Worm (Caenorhabditis elegans): ENCODE results near the gene ggtb-1.

ggtb-1 gene

DNA sequence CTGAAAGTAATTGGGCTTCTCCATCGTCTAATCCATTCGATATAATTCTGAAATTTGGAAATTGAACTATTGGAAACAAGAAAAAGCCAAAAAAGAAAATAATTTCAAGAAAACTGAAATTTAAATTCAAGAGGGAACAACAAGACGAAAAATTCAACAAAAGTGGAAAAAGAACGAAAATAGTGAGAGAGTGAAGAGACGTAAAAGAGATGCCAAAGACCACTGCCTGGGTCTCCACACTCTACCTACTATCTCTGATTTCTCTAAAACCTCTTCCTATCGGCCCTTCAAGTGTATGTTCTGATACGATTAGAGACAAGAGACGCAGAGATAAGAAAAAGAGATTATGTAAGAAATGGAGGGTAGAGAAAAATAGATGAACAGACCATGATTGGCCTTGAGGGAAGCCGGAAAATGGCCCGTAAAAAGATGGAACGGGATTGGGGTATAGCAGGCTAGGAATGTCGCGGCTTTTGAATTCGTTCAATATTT is 20.2 kb downstream of the ggtb-1 start, which contains the start of gene ogt-1 (continued):
- TF ChIP-seq madf-10 (tag; optimal IDR thresholded peaks at IDR 0.05) (peak; percentile 5), Y95B8A.8 (GFP tag; IDR thresholded peaks at IDR 0.05) (no peak), T07F8.4 (tag; optimal IDR thresholded peaks at IDR 0.05) (no peak), F37B4.10 (GFP tag; IDR thresholded peaks at IDR 0.05) (no peak), repo-1 (tag; optimal IDR thresholded peaks at IDR 0.05) (peak; percentile 4), chd-7 (tag; optimal IDR thresholded peaks at IDR 0.05) (peak; percentile 25), lin-54 (GFP tag; optimal IDR thresholded peaks at IDR 0.05) (peak; percentile 55), nhr-27 (tag; optimal IDR thresholded peaks at IDR 0.05) (no peak), madf-8 (GFP tag; conservative IDR thresholded peaks at IDR 0.05) (no peak), attf-3 (GFP tag; conservative IDR thresholded peaks at IDR 0.05) (no peak), zim-3 (tag; optimal IDR thresholded peaks at IDR 0.05) (no peak), die-1 (tag; optimal IDR thresholded peaks at IDR 0.05) (peak; percentile 15), lag-1 (GFP tag; IDR thresholded peaks at IDR 0.05) (no peak), hmg-20 (GFP tag; IDR thresholded peaks at IDR 0.05) (no peak), Y53F4B.3 (GFP tag; IDR thresholded peaks at IDR 0.05) (no peak), hsf-1 (GFP tag; IDR thresholded peaks at IDR 0.05) (0 out of 2 replicates have a peak, but pooled peaks have one; percentile 6), attf-6 (GFP tag; IDR thresholded peaks at IDR 0.05) (no peak), ZK185.1 (tag; optimal IDR thresholded peaks at IDR 0.05; ENCODE audit: poor library complexity, severe bottlenecking) (peak; percentile 32), nhr-179 (tag; optimal IDR thresholded peaks at IDR 0.05) (no peak), madf-6 (GFP tag; IDR thresholded peaks at IDR 0.05) (no peak), let-526 (GFP tag; IDR thresholded peaks at IDR 0.05) (no peak), nfya-2 (GFP tag; IDR thresholded peaks at IDR 0.05) (no peak), rec-8 (tag; optimal IDR thresholded peaks at IDR 0.05) (no peak), F22D6.2 (tag; optimal IDR thresholded peaks at IDR 0.05) (no peak), Y56A3A.18 (GFP tag; IDR thresholded peaks at IDR 0.05) (no peak), ceh-100 (GFP tag; IDR thresholded peaks at IDR 0.05) (no peak), rpc-1 (optimal IDR thresholded peaks at IDR 0.05) (no peak), rpc-1 (tag; optimal IDR thresholded peaks at IDR 0.05) (no peak), zfh-2 (GFP tag; conservative IDR thresholded peaks at IDR 0.05) (no peak), F57A8.1 (GFP tag; optimal IDR thresholded peaks at IDR 0.05) (no peak), somi-1 (GFP tag; optimal IDR thresholded peaks at IDR 0.05) (no peak), lin-40 (tag; optimal IDR thresholded peaks at IDR 0.05) (peak; percentile 84), ztf-28 (GFP tag; IDR thresholded peaks at IDR 0.05) (no peak), B0261.1 (tag; optimal IDR thresholded peaks at IDR 0.05) (no peak), ztf-25 (GFP tag; IDR thresholded peaks at IDR 0.05) (no peak), hrde-1 (tag; optimal IDR thresholded peaks at IDR 0.05; ENCODE audit: borderline replicate concordance) (no peak), tbp1 (GFP tag; optimal IDR thresholded peaks at IDR 0.05) (peak; percentile 52), cebp-2 (GFP tag; IDR thresholded peaks at IDR 0.05) (no peak), rcor-1 (GFP tag; IDR thresholded peaks at IDR 0.05) (no peak), dpl-1 (GFP tag; optimal IDR thresholded peaks at IDR 0.05) (no peak), F10E7.11 (tag; optimal IDR thresholded peaks at IDR 0.05) (no peak), ztf-26 (tag; optimal IDR thresholded peaks at IDR 0.05) (peak; percentile 59), ceh-58 (GFP tag; IDR thresholded peaks at IDR 0.05) (no peak), attf-5 (GFP tag; optimal IDR thresholded peaks at IDR 0.05) (peak; percentile 44), F23B12.7 (tag; optimal IDR thresholded peaks at IDR 0.05; ENCODE audit: insufficient read depth) (no peak), mes-4 (tag; optimal IDR thresholded peaks at IDR 0.05) (no peak), lsy-27 (tag; optimal IDR thresholded peaks at IDR 0.05; ENCODE audit: borderline replicate concordance, insufficient read depth) (no peak), unc-130 (GFP tag; optimal IDR thresholded peaks at IDR 0.05) (no peak), C17E4.6 (GFP tag; IDR thresholded peaks at IDR 0.05) (no peak)
